Fruit fly (Drosophila melanogaster): ENCODE results near the gene CG15422.

The CG15422 gene

dm6 chr2L:4028697-4029096, 23.9 kb downstream of the CG15422 start:
- TF ChIP-seq CG8478 (optimal IDR thresholded peaks at IDR 0.05): no peak
- no peak for TF ChIP-seq CTCF (optimal IDR thresholded peaks at IDR 0.05)

dm6 chr2L:4030236-4030943, 25.6 kb downstream of the CG15422 start:
- TF ChIP-seq CTCF (optimal IDR thresholded peaks at IDR 0.05) (peak in 1 of 2 experiments; percentile 26), CG8478 (optimal IDR thresholded peaks at IDR 0.05) (no peak)

dm6 chr2L:4031203-4032096, 26.7 kb downstream of the CG15422 start, which contains the start of gene ed:
ed (plus strand) TSS chr2L:4031377.
- TF ChIP-seq CTCF (optimal IDR thresholded peaks at IDR 0.05) (no peak), CG8478 (optimal IDR thresholded peaks at IDR 0.05) (no peak)

dm6 chr2L:4034300-4034699, 29.5 kb downstream of the CG15422 start:
- no peak for TF ChIP-seq CTCF (optimal IDR thresholded peaks at IDR 0.05)
- no peak for TF ChIP-seq CG8478 (optimal IDR thresholded peaks at IDR 0.05)

dm6 chr2L:4036306-4036705, 31.5 kb downstream of the CG15422 start:
- TF ChIP-seq CG8478 (optimal IDR thresholded peaks at IDR 0.05): no peak

DNA sequence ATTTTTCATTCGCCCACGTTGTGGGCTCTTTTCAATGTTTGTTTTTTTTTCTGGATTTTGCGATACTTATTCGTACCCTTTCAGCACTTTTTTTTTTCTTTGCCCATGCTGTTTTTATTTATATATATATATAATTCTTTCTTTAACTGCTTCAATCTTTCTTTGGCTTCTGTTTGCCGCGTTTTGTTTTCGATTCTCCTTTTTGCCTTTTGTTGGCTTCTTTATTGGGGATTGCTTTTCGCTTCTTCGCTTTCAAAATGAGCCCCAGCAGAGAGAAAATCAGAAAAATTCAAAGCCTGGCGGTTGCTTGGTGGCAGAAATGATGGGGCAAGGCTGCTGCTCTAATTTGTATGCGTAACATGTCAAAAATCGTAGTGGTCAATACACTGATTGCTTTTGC, 32.2 kb downstream of the CG15422 start:
- no peak for TF ChIP-seq CG8478 (optimal IDR thresholded peaks at IDR 0.05)
- no peak for TF ChIP-seq CTCF (optimal IDR thresholded peaks at IDR 0.05)

DNA sequence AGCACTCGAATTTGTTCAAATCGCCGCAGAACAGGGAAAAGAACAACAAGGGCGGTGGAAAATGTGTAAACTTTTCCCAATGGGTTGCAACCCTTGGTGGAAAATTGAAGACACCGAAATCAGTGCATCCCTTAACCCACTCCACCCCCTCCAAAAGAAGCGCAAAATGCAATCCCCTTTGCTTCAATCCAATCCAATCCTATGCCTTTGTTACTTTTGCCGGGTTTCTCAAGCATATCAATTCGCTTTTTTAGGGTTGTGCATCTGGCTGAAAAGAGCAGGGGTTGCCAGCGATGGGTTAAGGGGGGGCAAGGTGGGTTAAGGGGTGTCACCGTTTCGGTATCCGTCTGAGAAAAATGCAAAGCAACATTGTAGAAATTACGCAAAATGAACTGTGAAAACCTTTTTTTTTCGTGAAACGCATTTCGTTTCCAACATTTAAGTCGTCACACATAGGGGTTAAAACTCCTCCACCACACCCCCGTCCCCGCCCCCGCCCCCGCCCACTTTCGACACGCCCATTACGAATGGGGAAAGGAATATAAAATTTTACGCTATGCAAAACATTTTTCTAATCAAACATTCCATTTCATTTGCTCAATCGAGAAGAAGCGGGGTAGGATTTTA, 33.4 kb downstream of the CG15422 start:
- TF ChIP-seq CTCF (optimal IDR thresholded peaks at IDR 0.05): no peak
- TF ChIP-seq CG8478 (optimal IDR thresholded peaks at IDR 0.05): no peak

- no peak for TF ChIP-seq CTCF (optimal IDR thresholded peaks at IDR 0.05)
Measured at dm6 chr2L:4043052-4043451, 38.3 kb downstream of the CG15422 start.

DNA sequence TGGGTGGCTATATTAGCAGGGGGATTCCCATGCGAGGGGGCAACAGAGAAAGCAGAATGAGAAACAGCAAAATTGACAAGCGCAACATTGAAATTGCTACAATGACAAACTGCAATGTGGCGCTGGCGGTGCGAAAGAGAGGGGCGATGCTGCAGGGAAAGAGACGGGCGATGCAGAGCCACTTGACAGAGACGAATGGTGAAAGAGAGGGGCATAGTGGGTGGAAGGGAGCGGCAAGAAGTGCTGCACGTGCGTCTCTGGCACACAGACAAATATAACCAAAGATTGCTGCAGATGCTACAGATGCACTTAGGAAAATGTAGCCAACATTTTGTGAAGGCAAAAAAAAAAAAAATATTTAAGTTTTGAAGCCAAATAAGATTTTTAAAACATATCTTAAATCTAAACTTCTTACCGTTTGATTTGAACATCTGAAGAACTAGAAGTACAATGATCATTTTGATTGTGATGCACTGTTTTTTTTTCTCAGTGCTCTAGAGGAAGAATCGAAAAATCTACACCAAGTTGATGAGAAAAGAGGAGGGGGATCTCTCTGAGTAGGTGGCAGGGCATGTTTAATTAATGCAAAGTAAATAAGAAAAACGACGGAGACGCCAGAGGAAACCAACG, 40.5 kb downstream of the CG15422 start:
- TF ChIP-seq CG8478 (optimal IDR thresholded peaks at IDR 0.05): no peak
- TF ChIP-seq CTCF (optimal IDR thresholded peaks at IDR 0.05): no peak

DNA sequence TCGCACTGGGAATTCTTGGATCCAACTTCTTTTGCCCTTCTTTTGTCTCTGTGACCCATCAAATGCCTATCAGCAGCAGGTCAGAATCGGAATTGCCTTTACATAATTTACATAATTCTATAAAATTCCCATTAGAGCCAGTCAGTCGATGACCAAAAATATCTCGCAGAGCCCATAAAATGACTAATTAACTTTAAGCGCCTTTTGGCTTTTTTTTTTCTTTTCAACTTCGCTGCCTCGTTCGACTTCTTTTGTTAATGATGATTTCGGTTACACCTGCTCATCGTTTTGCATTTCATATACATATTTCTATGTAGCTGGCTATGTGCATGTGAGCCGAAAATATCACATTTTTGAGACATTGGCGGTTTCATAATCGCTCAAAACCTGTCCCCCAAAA, 47.0 kb downstream of the CG15422 start:
- no peak for TF ChIP-seq CG8478 (optimal IDR thresholded peaks at IDR 0.05)

- TF ChIP-seq CTCF (optimal IDR thresholded peaks at IDR 0.05) (no peak), CG8478 (optimal IDR thresholded peaks at IDR 0.05) (no peak)
Measured at dm6 chr2L:4052346-4052745, 47.6 kb downstream of the CG15422 start.

- TF ChIP-seq CTCF (optimal IDR thresholded peaks at IDR 0.05) (no peak), CG8478 (optimal IDR thresholded peaks at IDR 0.05) (no peak)
Measured at dm6 chr2L:4053421-4054091, 48.8 kb downstream of the CG15422 start.
